Fruit fly (Drosophila melanogaster): ENCODE measurements around the gene VhaM9.7-c.

- TF ChIP-seq Sin3A (optimal IDR thresholded peaks at IDR 0.05), result no peak
- TF ChIP-seq h (optimal IDR thresholded peaks at IDR 0.05), result no peak
- TF ChIP-seq psq (optimal IDR thresholded peaks at IDR 0.05), result no peak
- no peak for TF ChIP-seq Myc (optimal IDR thresholded peaks at IDR 0.05)
Measured at dm6 chr3L:4229365-4229967, 42.8 kb upstream of the VhaM9.7-c start.
